Worm (Caenorhabditis elegans): ENCODE data around the gene F21A3.3.

DNA sequence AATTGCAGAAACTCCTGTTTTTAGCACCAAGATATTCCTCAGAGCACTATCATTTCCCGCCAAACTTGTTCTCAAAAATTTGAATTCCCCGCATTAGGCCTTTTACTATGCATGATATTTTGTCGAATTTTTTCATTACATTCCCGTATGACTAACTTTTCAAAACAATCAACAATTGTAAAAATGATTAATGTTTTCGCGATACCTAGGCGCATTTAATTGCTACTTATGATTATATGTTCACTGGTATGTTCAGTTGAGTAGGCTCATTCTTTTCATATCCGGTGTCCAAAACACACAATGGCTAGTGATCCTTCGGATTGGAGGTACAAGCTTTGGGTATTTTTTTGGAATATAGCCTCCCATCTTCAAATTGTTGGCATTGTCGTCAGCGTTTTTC, 29.7 kb upstream of the F21A3.3 start, which contains the start of gene srw-21:
- TF ChIP-seq nhr-12 (tag; optimal IDR thresholded peaks at IDR 0.05) (no peak), nhr-237 (tag; optimal IDR thresholded peaks at IDR 0.05) (no peak), nhr-76 (tag; optimal IDR thresholded peaks at IDR 0.05) (no peak), unc-39 (tag; optimal IDR thresholded peaks at IDR 0.05) (no peak), nhr-2 (tag; optimal IDR thresholded peaks at IDR 0.05) (no peak), lin-32 (GFP tag; optimal IDR thresholded peaks at IDR 0.05) (no peak), snpc-4 (tag; optimal IDR thresholded peaks at IDR 0.05) (no peak), ces-1 (GFP tag; optimal IDR thresholded peaks at IDR 0.05) (no peak)

Data from whole organism, mixed stage, embryonic.